Worm (Caenorhabditis elegans): Measurements from ENCODE around the gene sqv-7.

DNA sequence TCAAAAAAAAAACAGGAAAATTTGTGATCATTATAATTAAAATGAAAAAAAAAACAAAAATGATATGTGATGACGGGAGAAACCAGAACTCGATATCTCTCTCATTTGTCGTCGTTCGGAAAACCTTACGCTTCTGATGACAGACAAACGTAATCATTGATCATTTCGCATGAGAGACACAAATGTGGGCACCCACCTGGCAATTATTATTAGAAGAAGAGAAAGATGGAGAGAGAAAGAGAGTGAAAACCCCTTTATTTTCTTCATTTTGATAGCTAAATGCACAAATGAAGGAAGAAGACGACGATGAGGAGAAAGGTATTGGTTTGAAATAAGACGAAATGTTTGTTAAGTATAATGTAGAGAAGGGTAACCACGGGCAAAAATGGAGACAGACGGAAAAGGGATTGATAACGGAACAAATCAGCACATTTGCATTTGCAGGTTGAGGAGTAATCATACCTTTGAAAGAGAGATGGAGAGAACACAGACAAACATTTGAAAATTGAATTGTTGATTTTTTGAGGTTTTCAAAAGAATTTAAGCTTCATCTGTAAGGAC lies 18.7 kb upstream of the sqv-7 start:
- TF ChIP-seq him-1 (tag; optimal IDR thresholded peaks at IDR 0.05) (no peak), W03F9.2 (tag; optimal IDR thresholded peaks at IDR 0.05) (no peak), dao-5 (tag; optimal IDR thresholded peaks at IDR 0.05) (no peak)
